Worm (Caenorhabditis elegans) whole organism, L3 larva: ENCODE results near the gene ttx-3.
A peak's percentile ranks its signal among the peaks of the same experiment; 100 is the strongest.

ENCODE experiments used
- R02D3.7 ChIP-seq: fragments of 150-350 bp; optimal IDR thresholded peaks from 2 replicates; lab custom pipeline; 2014; ENCODE audit warnings: missing biosample characterization, missing genetic modification characterization
- ZK546.5 ChIP-seq: sonication (generic microtip); optimal IDR thresholded peaks from 2 replicates; lab custom pipeline; 2017; ENCODE audit warnings: missing biosample characterization, missing genetic modification characterization
- aly-2 ChIP-seq: fragments of 150-350 bp; optimal IDR thresholded peaks from 2 replicates; lab custom pipeline; 2014; ENCODE audit warnings: missing biosample characterization, missing genetic modification characterization
- ama-1 ChIP-seq: fragments of 150-350 bp; optimal IDR thresholded peaks from 2 replicates; lab custom pipeline; 2018
- ceh-16 ChIP-seq: sonication (generic microtip); optimal IDR thresholded peaks from 2 replicates; lab custom pipeline; 2017; ENCODE audit warnings: missing biosample characterization, missing genetic modification characterization
- ceh-28 ChIP-seq: fragments of 150-350 bp; optimal IDR thresholded peaks from 2 replicates; lab custom pipeline; 2014; ENCODE audit warnings: missing biosample characterization, missing genetic modification reagents, missing genetic modification characterization
- ceh-9 ChIP-seq: sonication (generic microtip); optimal IDR thresholded peaks from 2 replicates; lab custom pipeline; 2018; ENCODE audit warnings: missing biosample characterization, missing genetic modification characterization
- egl-27 ChIP-seq: sonication (generic microtip); optimal IDR thresholded peaks from 4 replicates; lab custom pipeline; 2017; ENCODE audit warnings: missing biosample characterization, missing genetic modification reagents, missing genetic modification characterization
- egl-5 ChIP-seq: fragments of 150-350 bp; optimal IDR thresholded peaks from 2 replicates; lab custom pipeline; 2017; ENCODE audit warnings: missing biosample characterization, missing genetic modification reagents, missing genetic modification characterization, inconsistent platforms
- elt-2 ChIP-seq: sonication (generic microtip); optimal IDR thresholded peaks from 2 replicates; lab custom pipeline; 2016; ENCODE audit warnings: missing genetic modification reagents, mild to moderate bottlenecking, missing genetic modification characterization, missing compliant biosample characterization
- elt-3 ChIP-seq, 3 experiments: fragments of 150-350 bp in 1 of 3; sonication (generic microtip) in 2 of 3; optimal IDR thresholded peaks; 2 replicates in 2 of 3; 4 replicates in 1 of 3; lab custom pipeline; 2014 to 2017; ENCODE audit warnings: missing biosample characterization in 3 of 3, missing genetic modification characterization in 3 of 3
- eor-1 ChIP-seq, 2 experiments: fragments of 150-350 bp; optimal IDR thresholded peaks; 2 replicates each; lab custom pipeline; 2014 to 2018; ENCODE audit warnings: missing biosample characterization in 2 of 2, missing genetic modification characterization in 2 of 2
- fkh-10 ChIP-seq: sonication (generic microtip); optimal IDR thresholded peaks from 2 replicates; lab custom pipeline; 2017; ENCODE audit warnings: missing biosample characterization, missing genetic modification reagents, missing genetic modification characterization
- fos-1 ChIP-seq: fragments of 150-350 bp; optimal IDR thresholded peaks from 2 replicates; lab custom pipeline; 2014; ENCODE audit warnings: missing biosample characterization, missing genetic modification characterization
- jun-1 ChIP-seq: fragments of 150-350 bp; optimal IDR thresholded peaks from 2 replicates; lab custom pipeline; 2014; ENCODE audit warnings: missing biosample characterization, missing genetic modification reagents, missing genetic modification characterization
- lin-39 ChIP-seq: fragments of 150-350 bp; optimal IDR thresholded peaks from 2 replicates; lab custom pipeline; 2018; ENCODE audit warnings: missing biosample characterization, missing genetic modification reagents, missing genetic modification characterization
- lsy-12 ChIP-seq: sonication (generic microtip); optimal IDR thresholded peaks from 2 replicates; lab custom pipeline; 2016; ENCODE audit warnings: mild to moderate bottlenecking, missing genetic modification characterization, missing compliant biosample characterization
- mdl-1 ChIP-seq: fragments of 150-350 bp; optimal IDR thresholded peaks from 2 replicates; lab custom pipeline; 2014; ENCODE audit warnings: missing biosample characterization, missing genetic modification characterization
- mml-1 ChIP-seq: fragments of 150-350 bp; sonication (generic microtip); optimal IDR thresholded peaks from 3 replicates; lab custom pipeline; 2014; ENCODE audit warnings: missing biosample characterization, missing genetic modification characterization
- nhr-11 ChIP-seq: fragments of 150-350 bp; optimal IDR thresholded peaks from 2 replicates; lab custom pipeline; 2014; ENCODE audit warnings: missing biosample characterization, missing genetic modification characterization
- nhr-12 ChIP-seq: fragments of 150-350 bp; optimal IDR thresholded peaks from 2 replicates; lab custom pipeline; 2014; ENCODE audit warnings: missing biosample characterization, missing genetic modification characterization
- nhr-23 ChIP-seq: fragments of 150-350 bp; optimal IDR thresholded peaks from 2 replicates; lab custom pipeline; 2014; ENCODE audit warnings: missing biosample characterization, missing genetic modification reagents, missing genetic modification characterization
- nhr-25 ChIP-seq: sonication (generic microtip); optimal IDR thresholded peaks from 2 replicates; lab custom pipeline; 2017; ENCODE audit warnings: missing biosample characterization, missing genetic modification characterization
- nhr-28 ChIP-seq: fragments of 150-350 bp; optimal IDR thresholded peaks from 2 replicates; lab custom pipeline; 2014; ENCODE audit warnings: missing biosample characterization, missing genetic modification characterization
- nhr-43 ChIP-seq: sonication (generic microtip); optimal IDR thresholded peaks from 2 replicates; lab custom pipeline; 2016; ENCODE audit warnings: mild to moderate bottlenecking, missing genetic modification characterization, missing compliant biosample characterization; ENCODE audit not compliant: poor library complexity, severe bottlenecking
- nhr-77 ChIP-seq: fragments of 150-350 bp; optimal IDR thresholded peaks from 2 replicates; lab custom pipeline; 2014; ENCODE audit warnings: missing biosample characterization, missing genetic modification characterization
- pha-4 ChIP-seq: fragments of 150-350 bp; optimal IDR thresholded peaks from 2 replicates; lab custom pipeline; 2014; ENCODE audit warnings: missing biosample characterization, missing genetic modification reagents, missing genetic modification characterization
- pqm-1 ChIP-seq: fragments of 150-350 bp; optimal IDR thresholded peaks from 2 replicates; lab custom pipeline; 2017; ENCODE audit warnings: missing biosample characterization, missing genetic modification characterization, inconsistent platforms
- sea-2 ChIP-seq: fragments of 150-350 bp; sonication (generic microtip); optimal IDR thresholded peaks from 4 replicates; lab custom pipeline; 2014; ENCODE audit warnings: missing biosample characterization, missing genetic modification reagents, missing genetic modification characterization
- skn-1 ChIP-seq: fragments of 150-350 bp; optimal IDR thresholded peaks from 2 replicates; lab custom pipeline; 2014; ENCODE audit warnings: missing biosample characterization, missing genetic modification characterization
- snpc-4 ChIP-seq: fragments of 150-350 bp; optimal IDR thresholded peaks from 2 replicates; lab custom pipeline; 2014; ENCODE audit warnings: missing biosample characterization, missing genetic modification characterization
- tbx-2 ChIP-seq: sonication (generic microtip); optimal IDR thresholded peaks from 2 replicates; lab custom pipeline; 2016; ENCODE audit warnings: mild to moderate bottlenecking, missing genetic modification characterization, missing compliant biosample characterization
- unc-39 ChIP-seq: sonication (generic microtip); optimal IDR thresholded peaks from 4 replicates; lab custom pipeline; 2017; ENCODE audit warnings: missing biosample characterization, missing genetic modification characterization
- unc-62 ChIP-seq: fragments of 150-350 bp; sonication (generic microtip); optimal IDR thresholded peaks from 4 replicates; lab custom pipeline; 2014; ENCODE audit warnings: missing biosample characterization, missing genetic modification reagents, missing genetic modification characterization
- zag-1 ChIP-seq: fragments of 150-350 bp; optimal IDR thresholded peaks from 2 replicates; lab custom pipeline; 2014; ENCODE audit warnings: missing biosample characterization, missing genetic modification characterization
- ztf-4 ChIP-seq: fragments of 150-350 bp; optimal IDR thresholded peaks from 2 replicates; lab custom pipeline; 2014; ENCODE audit warnings: missing biosample characterization, missing genetic modification characterization

The ttx-3 gene

DNA sequence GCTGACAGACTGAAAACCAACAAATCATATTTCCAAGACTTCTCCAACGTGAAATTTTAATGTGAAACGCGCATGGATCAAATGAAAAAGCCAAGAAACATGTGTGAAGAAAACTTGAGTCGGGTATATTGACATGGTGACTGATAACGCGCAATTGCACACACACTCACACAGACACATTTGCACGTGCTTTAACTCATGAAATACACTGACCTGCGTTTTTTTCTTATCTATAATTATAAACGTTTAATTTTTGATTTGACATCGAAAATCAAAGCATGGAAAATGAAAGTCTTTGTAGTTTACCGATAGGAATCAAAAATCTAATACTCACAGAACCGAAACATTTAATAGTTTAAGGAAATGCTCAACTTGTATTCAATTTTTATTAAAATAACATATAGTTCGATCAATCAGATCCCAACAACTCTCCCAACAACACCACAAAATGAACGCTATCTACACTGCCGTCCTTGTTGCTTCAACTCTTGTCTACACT, 30.5 kb downstream of the ttx-3 start, which contains the start of gene nspa-9 (continued):
- TF ChIP-seq R02D3.7 (tag; lab: Kevin White, UChicago) = no peak
- no peak for TF ChIP-seq lsy-12 (tag; lab: Kevin White, UChicago)
- TF ChIP-seq nhr-11 (tag; lab: Kevin White, UChicago) = no peak
- no peak for TF ChIP-seq nhr-12 (tag; lab: Kevin White, UChicago)
- no peak for TF ChIP-seq mml-1 (tag; lab: Kevin White, UChicago)
- TF ChIP-seq pha-4 (tag; lab: Kevin White, UChicago) = peak; percentile 83
- no peak for TF ChIP-seq fos-1 (tag; lab: Kevin White, UChicago)

DNA sequence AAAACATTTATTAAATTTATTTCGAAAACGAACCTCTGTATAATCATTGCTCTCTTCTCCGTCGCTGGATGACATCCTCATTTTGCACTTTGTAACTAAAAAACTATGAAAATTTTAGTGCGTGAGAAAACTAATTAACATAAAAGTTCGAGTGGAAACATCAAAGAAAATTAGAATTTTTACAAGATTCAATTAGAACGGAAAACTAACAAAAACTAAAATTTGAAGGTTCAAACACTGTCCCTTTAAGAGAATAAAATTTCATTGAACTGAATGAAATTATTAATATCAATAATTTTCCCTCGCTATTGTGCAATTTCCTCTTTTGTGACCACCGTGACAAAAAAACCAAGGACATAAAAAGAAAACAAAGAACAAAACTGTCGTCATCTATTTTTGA, 32.1 kb downstream of the ttx-3 start, which contains the start of gene D1053.3:
D1053.3 (minus strand) TSS at position 101 of the 400 bp plus-strand sequence.
- TF ChIP-seq mdl-1 (tag; lab: Kevin White, UChicago) (no peak), nhr-43 (tag; lab: Kevin White, UChicago) (no peak), ceh-9 (tag; lab: Kevin White, UChicago) (no peak), ama-1 (lab: Kevin White, UChicago) (no peak), fkh-10 (GFP tag; lab: Kevin White, UChicago) (no peak), egl-5 (tag; lab: Kevin White, UChicago) (no peak), sea-2 (GFP tag; lab: Kevin White, UChicago) (no peak), skn-1 (tag; lab: Kevin White, UChicago) (no peak), egl-27 (tag; lab: Kevin White, UChicago) (no peak), ZK546.5 (tag; lab: Kevin White, UChicago) (no peak), nhr-25 (tag; lab: Kevin White, UChicago) (no peak), unc-62 (GFP tag; lab: Kevin White, UChicago) (no peak), zag-1 (tag; lab: Kevin White, UChicago) (no peak), unc-39 (tag; lab: Kevin White, UChicago) (no peak), tbx-2 (no peak), R02D3.7 (tag; lab: Kevin White, UChicago) (no peak), nhr-28 (tag; lab: Kevin White, UChicago) (no peak)
- TF ChIP-seq, all 47 proteins: peak for 0

DNA sequence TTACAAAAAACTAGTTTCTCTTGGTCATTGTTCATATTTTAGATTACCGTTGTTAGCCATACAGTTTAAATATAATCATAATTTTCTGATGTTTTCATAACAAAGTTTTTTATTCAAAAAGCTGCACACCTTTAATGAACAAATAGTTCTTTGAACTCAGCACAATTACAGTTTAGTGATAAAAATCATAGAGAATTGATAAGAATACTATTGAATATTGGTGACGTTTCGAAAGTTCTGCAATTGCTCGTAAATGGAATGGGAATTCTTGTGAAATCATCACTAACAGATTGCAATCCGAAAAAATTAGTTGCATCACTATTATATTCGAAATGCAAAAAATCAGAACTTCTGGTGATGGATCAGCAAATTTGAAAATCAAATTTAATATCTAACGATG, 35.1 kb downstream of the ttx-3 start:
- TF ChIP-seq nhr-23 (tag; lab: Kevin White, UChicago) = no peak
- no peak for TF ChIP-seq skn-1 (tag; lab: Kevin White, UChicago)
- TF ChIP-seq ceh-9 (tag; lab: Kevin White, UChicago) = no peak
- no peak for TF ChIP-seq nhr-77 (tag; lab: Kevin White, UChicago)
- no peak for TF ChIP-seq nhr-12 (tag; lab: Kevin White, UChicago)
- TF ChIP-seq eor-1 (tag; optimal IDR thresholded peaks at IDR 0.05; lab: Kevin White, UChicago) = no peak
- peak; percentile 57 for TF ChIP-seq pqm-1 (tag; lab: Kevin White, UChicago)
- peak; percentile 64 for TF ChIP-seq elt-2 (tag; lab: Kevin White, UChicago)
- no peak for TF ChIP-seq ztf-4
- TF ChIP-seq lin-39 = no peak
- TF ChIP-seq ceh-16 (tag; lab: Kevin White, UChicago) = no peak
- TF ChIP-seq pha-4 (tag; lab: Kevin White, UChicago) = no peak
- no peak for TF ChIP-seq unc-62 (GFP tag; lab: Kevin White, UChicago)
- no peak for TF ChIP-seq elt-3 (tag; optimal IDR thresholded peaks at IDR 0.05; lab: Kevin White, UChicago)

DNA sequence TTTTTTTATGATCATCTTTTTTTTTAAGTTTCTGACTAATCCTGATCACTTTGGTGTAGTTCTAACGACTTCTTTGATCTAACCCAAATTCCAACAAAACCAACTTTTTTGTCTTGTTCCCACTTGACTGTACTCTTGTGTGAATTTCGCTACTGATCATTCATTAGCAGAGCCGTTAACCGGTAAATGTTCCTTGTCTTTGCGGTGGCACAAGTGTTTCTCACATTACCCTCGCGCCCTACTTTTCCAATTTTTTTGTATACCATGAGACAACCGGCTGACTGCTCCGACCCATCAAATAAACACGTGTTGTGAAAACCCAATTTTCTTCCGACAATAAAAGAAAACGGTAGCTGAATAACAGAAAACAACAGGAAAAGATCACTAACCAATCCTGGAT, 36.4 kb downstream of the ttx-3 start:
- TF ChIP-seq aly-2 (no peak), sea-2 (GFP tag; lab: Kevin White, UChicago) (no peak), snpc-4 (tag; lab: Kevin White, UChicago) (no peak), ceh-28 (tag; lab: Kevin White, UChicago) (no peak), zag-1 (tag; lab: Kevin White, UChicago) (no peak), skn-1 (tag; lab: Kevin White, UChicago) (no peak), nhr-12 (tag; lab: Kevin White, UChicago) (no peak), unc-39 (tag; lab: Kevin White, UChicago) (no peak), nhr-28 (tag; lab: Kevin White, UChicago) (no peak), ZK546.5 (tag; lab: Kevin White, UChicago) (no peak), nhr-43 (tag; lab: Kevin White, UChicago) (no peak), pqm-1 (tag; lab: Kevin White, UChicago) (no peak), jun-1 (no peak)
- TF ChIP-seq, all 47 proteins: peak for 0
